Worm (Caenorhabditis elegans) whole organism, early embryonic: ENCODE measurements around the gene prp-19.

Experiments
- aly-1 ChIP-seq: sonication (generic microtip); optimal IDR thresholded peaks from 2 replicates; lab custom pipeline; 2016; ENCODE audit warnings: missing genetic modification characterization, missing compliant biosample characterization
- ama-1 ChIP-seq: fragments of 150-350 bp; optimal IDR thresholded peaks from 2 replicates; lab custom pipeline; 2014
- scrt-1 ChIP-seq: fragments of 200-800 bp; sonication (Bioruptor generic); IDR thresholded peaks from 2 replicates; pipeline ENCODE4 v1.3.6; 2022; ENCODE audit warnings: missing genetic modification characterization, missing compliant biosample characterization

DNA sequence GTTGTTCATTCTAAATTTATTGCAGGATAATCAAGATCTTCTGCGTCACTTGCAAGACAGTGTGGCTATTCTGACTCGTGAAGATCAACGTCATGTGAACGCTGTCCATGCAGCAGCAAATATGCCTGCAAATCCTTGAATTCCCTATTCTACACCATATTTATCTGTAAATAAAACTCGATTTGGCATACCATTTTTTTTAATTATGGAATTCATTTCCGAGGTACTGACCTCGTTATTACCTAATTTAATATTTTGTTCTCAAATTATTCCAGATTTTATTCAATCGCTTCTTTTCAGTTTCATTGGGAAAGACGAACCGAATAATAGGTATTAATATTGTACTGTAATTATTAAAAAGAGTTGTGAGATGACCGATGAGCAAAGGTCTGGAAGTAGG, 1.8 kb upstream of the prp-19 start, which contains the start of gene cid-1:
- no peak for TF ChIP-seq aly-1 (tag; lab: Kevin White, UChicago)
- no peak for TF ChIP-seq scrt-1
- no peak for TF ChIP-seq ama-1
